Worm (Caenorhabditis elegans) whole organism, L1 larva: Measurements from ENCODE around the gene pars-1.

Experiments used
- C16A3.4 ChIP-seq: fragments of 150-350 bp; optimal IDR thresholded peaks from 2 replicates; lab custom pipeline; 2014; ENCODE audit warnings: missing biosample characterization, missing genetic modification characterization
- C34B4.2 ChIP-seq: sonication (generic microtip); optimal IDR thresholded peaks from 2 replicates; lab custom pipeline; 2017; ENCODE audit warnings: mild to moderate bottlenecking, missing genetic modification characterization, missing compliant biosample characterization
- aha-1 ChIP-seq: fragments of 150-350 bp; optimal IDR thresholded peaks from 2 replicates; lab custom pipeline; 2014; ENCODE audit warnings: missing biosample characterization, missing genetic modification characterization
- alr-1 ChIP-seq: fragments of 200-800 bp; sonication (Bioruptor generic); optimal IDR thresholded peaks from 2 replicates; lab custom pipeline; 2018; ENCODE audit warnings: borderline replicate concordance, mild to moderate bottlenecking, missing genetic modification characterization, missing compliant biosample characterization
- ceh-63 ChIP-seq: fragments of 200-800 bp; sonication (Bioruptor generic); optimal IDR thresholded peaks from 2 replicates; lab custom pipeline; 2018; ENCODE audit warnings: mild to moderate bottlenecking, missing genetic modification characterization, missing compliant biosample characterization
- ceh-8 ChIP-seq: fragments of 200-800 bp; sonication (Bioruptor generic); optimal IDR thresholded peaks from 2 replicates; lab custom pipeline; 2018; ENCODE audit warnings: mild to moderate bottlenecking, missing genetic modification characterization, moderate library complexity, missing compliant biosample characterization
- ceh-82 ChIP-seq, 3 experiments: fragments of 150-350 bp in 1 of 3; sonication (generic microtip) in 2 of 3; optimal IDR thresholded peaks; 2 replicates each; lab custom pipeline; 2014 to 2017; ENCODE audit warnings: missing biosample characterization in 3 of 3, missing genetic modification characterization in 3 of 3
- ceh-88 ChIP-seq: fragments of 200-800 bp; sonication (Bioruptor generic); IDR thresholded peaks from 2 replicates; pipeline ENCODE4 v1.3.6; 2022; ENCODE audit warnings: missing genetic modification characterization, missing compliant biosample characterization
- ceh-90 ChIP-seq: sonication (generic microtip); optimal IDR thresholded peaks from 2 replicates; lab custom pipeline; 2016; ENCODE audit warnings: missing genetic modification characterization, missing compliant biosample characterization
- dpl-1 ChIP-seq, 3 experiments: fragments of 150-350 bp in 2 of 3; sonication (generic microtip) in 1 of 3; optimal IDR thresholded peaks; 2 replicates each; lab custom pipeline; 2014 to 2017; ENCODE audit warnings: missing biosample characterization in 3 of 3, missing genetic modification characterization in 3 of 3, missing genetic modification reagents in 3 of 3
- dsc-1 ChIP-seq: sonication (generic microtip); optimal IDR thresholded peaks from 2 replicates; lab custom pipeline; 2016; ENCODE audit warnings: mild to moderate bottlenecking, missing genetic modification characterization, missing compliant biosample characterization
- efl-1 ChIP-seq, 4 experiments: fragments of 150-350 bp; optimal IDR thresholded peaks in 3 of 4; peaks in 1 of 4; 1 replicate in 1 of 4; 2 replicates in 3 of 4; lab custom pipeline; 2014; ENCODE audit warnings: missing biosample characterization in 2 of 4, missing genetic modification characterization in 2 of 4, missing genetic modification reagents in 2 of 4
- efl-3 ChIP-seq: fragments of 200-800 bp; sonication (Bioruptor generic); optimal IDR thresholded peaks from 2 replicates; lab custom pipeline; 2018; ENCODE audit warnings: mild to moderate bottlenecking, missing genetic modification characterization, missing compliant biosample characterization
- egl-13 ChIP-seq: sonication (generic microtip); optimal IDR thresholded peaks from 2 replicates; lab custom pipeline; 2016; ENCODE audit warnings: missing genotype, missing genetic modification reagents, missing genetic modification characterization, missing compliant biosample characterization
- elt-3 ChIP-seq, 6 experiments: fragments of 150-350 bp in 1 of 6; sonication (generic microtip); optimal IDR thresholded peaks; 2 replicates each; lab custom pipeline; 2017 to 2018; ENCODE audit warnings: missing biosample characterization in 6 of 6, missing genetic modification characterization in 6 of 6, inconsistent platforms in 1 of 6
- ets-5 ChIP-seq: fragments of 200-800 bp; sonication (Bioruptor generic); IDR thresholded peaks from 2 replicates; pipeline ENCODE4 v1.3.6; 2022; ENCODE audit warnings: missing genetic modification characterization, missing compliant biosample characterization
- fkh-4 ChIP-seq: sonication (generic microtip); optimal IDR thresholded peaks from 2 replicates; lab custom pipeline; 2016; ENCODE audit warnings: missing compliant biosample characterization, missing genetic modification characterization, borderline replicate concordance
- fos-1 ChIP-seq: fragments of 150-350 bp; optimal IDR thresholded peaks from 2 replicates; lab custom pipeline; 2014; ENCODE audit warnings: missing biosample characterization, missing genetic modification characterization
- grh-1 ChIP-seq: fragments of 200-800 bp; sonication (Bioruptor generic); IDR thresholded peaks from 2 replicates; pipeline ENCODE4 v1.3.6; 2022; ENCODE audit warnings: missing genetic modification reagents, missing genetic modification characterization, missing compliant biosample characterization
- hpl-2 ChIP-seq: fragments of 150-350 bp; optimal IDR thresholded peaks from 2 replicates; lab custom pipeline; 2014; ENCODE audit warnings: missing biosample characterization, missing genetic modification reagents, missing genetic modification characterization
- isw-1 ChIP-seq: fragments of 200-800 bp; sonication (Bioruptor generic); IDR thresholded peaks from 2 replicates; pipeline ENCODE4 v1.3.6; 2022; ENCODE audit warnings: missing genetic modification characterization, missing compliant biosample characterization
- jun-1 ChIP-seq: fragments of 150-350 bp; optimal IDR thresholded peaks from 2 replicates; lab custom pipeline; 2014; ENCODE audit warnings: missing biosample characterization, missing genetic modification reagents, missing genetic modification characterization
- lin-15B ChIP-seq: fragments of 150-350 bp; sonication (generic microtip); optimal IDR thresholded peaks from 3 replicates; lab custom pipeline; 2014; ENCODE audit warnings: missing biosample characterization, missing genetic modification characterization
- lin-35 ChIP-seq, 2 experiments: fragments of 150-350 bp; optimal IDR thresholded peaks; 2 replicates each; lab custom pipeline; 2014; ENCODE audit warnings: missing biosample characterization in 2 of 2, missing genetic modification characterization in 2 of 2, missing genetic modification reagents in 2 of 2
- lir-3 ChIP-seq: sonication (generic microtip); optimal IDR thresholded peaks from 2 replicates; lab custom pipeline; 2016; ENCODE audit warnings: mild to moderate bottlenecking, missing genetic modification characterization, moderate library complexity, missing compliant biosample characterization; ENCODE audit not compliant: poor library complexity
- lsy-2 ChIP-seq, 2 experiments: fragments of 150-350 bp; optimal IDR thresholded peaks; 2 replicates each; lab custom pipeline; 2014; ENCODE audit warnings: missing biosample characterization in 2 of 2, missing genetic modification characterization in 2 of 2
- mab-9 ChIP-seq: fragments of 200-800 bp; sonication (Bioruptor generic); IDR thresholded peaks from 2 replicates; pipeline ENCODE4 v1.3.6; 2022; ENCODE audit warnings: missing genetic modification reagents, missing genetic modification characterization, missing compliant biosample characterization
- mdl-1 ChIP-seq, 2 experiments: fragments of 150-350 bp; optimal IDR thresholded peaks; 2 replicates each; lab custom pipeline; 2014 to 2017; ENCODE audit warnings: missing biosample characterization in 2 of 2, missing genetic modification characterization in 2 of 2, inconsistent platforms in 1 of 2
- mef-2 ChIP-seq: fragments of 150-350 bp; optimal IDR thresholded peaks from 2 replicates; lab custom pipeline; 2014; ENCODE audit warnings: missing biosample characterization, missing genetic modification characterization
- mep-1 ChIP-seq: fragments of 150-350 bp; optimal IDR thresholded peaks from 2 replicates; lab custom pipeline; 2014; ENCODE audit warnings: missing biosample characterization, missing genetic modification characterization
- nhr-19 ChIP-seq: fragments of 200-800 bp; sonication (Bioruptor generic); conservative IDR thresholded peaks from 2 replicates; pipeline ENCODE4 v1.3.6; 2022; ENCODE audit warnings: missing genetic modification characterization, missing compliant biosample characterization
- nhr-20 ChIP-seq: sonication (generic microtip); optimal IDR thresholded peaks from 2 replicates; lab custom pipeline; 2016; ENCODE audit warnings: mild to moderate bottlenecking, missing genetic modification characterization, missing compliant biosample characterization
- nhr-28 ChIP-seq: fragments of 150-350 bp; optimal IDR thresholded peaks from 2 replicates; lab custom pipeline; 2014; ENCODE audit warnings: missing biosample characterization, missing genetic modification characterization
- nhr-47 ChIP-seq: sonication (generic microtip); optimal IDR thresholded peaks from 2 replicates; lab custom pipeline; 2016; ENCODE audit warnings: mild to moderate bottlenecking, missing genetic modification characterization, moderate library complexity, missing compliant biosample characterization
- nhr-76 ChIP-seq: sonication (generic microtip); optimal IDR thresholded peaks from 2 replicates; lab custom pipeline; 2017; ENCODE audit warnings: missing biosample characterization, missing genetic modification characterization
- nhr-77 ChIP-seq: fragments of 150-350 bp; optimal IDR thresholded peaks from 2 replicates; lab custom pipeline; 2014; ENCODE audit warnings: missing biosample characterization, missing genetic modification characterization
- nhr-84 ChIP-seq: sonication (generic microtip); optimal IDR thresholded peaks from 2 replicates; lab custom pipeline; 2017; ENCODE audit warnings: missing biosample characterization, missing genetic modification characterization
- nhr-85 ChIP-seq: sonication (generic microtip); peaks from one replicate; lab custom pipeline; 2016; ENCODE audit warnings: missing genetic modification characterization, inconsistent platforms, missing compliant biosample characterization
- pag-3 ChIP-seq: sonication (generic microtip); optimal IDR thresholded peaks from 2 replicates; lab custom pipeline; 2017; ENCODE audit warnings: missing genetic modification characterization, mild to moderate bottlenecking, missing compliant biosample characterization, antibody characterized with exemption, borderline replicate concordance; ENCODE audit not compliant: insufficient read depth
- pqm-1 ChIP-seq: sonication (generic microtip); optimal IDR thresholded peaks from 3 replicates; lab custom pipeline; 2017; ENCODE audit warnings: missing biosample characterization, missing genetic modification characterization
- skn-1 ChIP-seq: fragments of 150-350 bp; optimal IDR thresholded peaks from 2 replicates; lab custom pipeline; 2014; ENCODE audit warnings: missing biosample characterization, missing genetic modification characterization
- snu-23 ChIP-seq: sonication (generic microtip); optimal IDR thresholded peaks from 2 replicates; lab custom pipeline; 2016; ENCODE audit warnings: missing genetic modification characterization, missing compliant biosample characterization
- tlp-1 ChIP-seq: fragments of 150-350 bp; optimal IDR thresholded peaks from 2 replicates; lab custom pipeline; 2014; ENCODE audit warnings: missing biosample characterization, missing genetic modification characterization
- unc-130 ChIP-seq: fragments of 150-350 bp; optimal IDR thresholded peaks from 2 replicates; lab custom pipeline; 2017; ENCODE audit warnings: missing biosample characterization, missing genetic modification characterization, inconsistent platforms
- unc-98 ChIP-seq: fragments of 200-800 bp; sonication (Bioruptor generic); IDR thresholded peaks from 2 replicates; pipeline ENCODE4 v1.3.6; 2022; ENCODE audit warnings: missing genetic modification characterization, missing compliant biosample characterization
- xbp-1 ChIP-seq: sonication (generic microtip); optimal IDR thresholded peaks from 2 replicates; lab custom pipeline; 2016; ENCODE audit warnings: missing genetic modification characterization, missing compliant biosample characterization
- zag-1 ChIP-seq: fragments of 150-350 bp; optimal IDR thresholded peaks from 2 replicates; lab custom pipeline; 2014; ENCODE audit warnings: missing biosample characterization, missing genetic modification characterization
- zip-4 ChIP-seq: fragments of 200-800 bp; sonication (Bioruptor generic); optimal IDR thresholded peaks from 2 replicates; lab custom pipeline; 2018; ENCODE audit warnings: mild to moderate bottlenecking, missing genetic modification characterization, moderate library complexity, missing compliant biosample characterization
- ztf-4 ChIP-seq: fragments of 150-350 bp; optimal IDR thresholded peaks from 2 replicates; lab custom pipeline; 2014; ENCODE audit warnings: missing biosample characterization, missing genetic modification characterization

pars-1 gene

DNA sequence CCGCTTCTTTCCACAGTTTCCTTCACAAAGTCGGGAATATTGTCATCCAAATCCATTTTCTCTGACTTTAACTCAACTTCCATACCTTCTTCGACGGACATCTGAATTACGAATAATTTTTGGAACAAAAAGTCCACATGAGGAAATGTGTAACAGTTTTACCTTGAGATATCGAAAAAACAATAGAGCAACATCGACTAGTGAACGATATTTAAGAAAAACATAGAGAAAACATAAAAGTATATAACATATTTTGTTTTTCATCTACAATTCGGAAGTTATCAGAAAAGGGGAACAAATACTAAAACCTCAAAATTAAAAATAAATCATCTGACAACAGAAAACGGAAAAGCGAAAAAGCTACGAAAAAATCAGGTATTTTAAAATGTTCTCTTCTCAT is 6.0 kb upstream of the pars-1 start, which contains the start of gene adr-2:
Gene adr-2 (minus strand): TSS at position 101 of the 400 bp plus-strand sequence.
- TF ChIP-seq nhr-47 = no peak
- no peak for TF ChIP-seq efl-1 (optimal IDR thresholded peaks at IDR 0.05; lab: Kevin White, UChicago)
- no peak for TF ChIP-seq efl-1 (GFP tag; optimal IDR thresholded peaks at IDR 0.05 in 1 of 2; lab: Kevin White, UChicago)
- TF ChIP-seq nhr-28 = no peak
- TF ChIP-seq skn-1 (tag; lab: Kevin White, UChicago) = no peak
- TF ChIP-seq jun-1 (tag; lab: Kevin White, UChicago) = no peak
- no peak for TF ChIP-seq zag-1 (tag; lab: Kevin White, UChicago)
- TF ChIP-seq dpl-1 (GFP tag; optimal IDR thresholded peaks at IDR 0.05; lab: Kevin White, UChicago) = no peak
- no peak for TF ChIP-seq grh-1 (GFP tag; lab: Robert Waterston, UW)
- no peak for TF ChIP-seq lin-15B (tag; lab: Kevin White, UChicago)
- no peak for TF ChIP-seq lin-35 (GFP tag; optimal IDR thresholded peaks at IDR 0.05; lab: Kevin White, UChicago)
- no peak for TF ChIP-seq unc-130 (tag; lab: Kevin White, UChicago)
- TF ChIP-seq fkh-4 (tag; lab: Kevin White, UChicago) = no peak
- no peak for TF ChIP-seq lir-3 (tag; lab: Kevin White, UChicago)
- no peak for TF ChIP-seq ceh-88
- no peak for TF ChIP-seq C16A3.4 (tag; lab: Kevin White, UChicago)
- no peak for TF ChIP-seq hpl-2
- TF ChIP-seq efl-3 (GFP tag; lab: Kevin White, UChicago) = no peak
- TF ChIP-seq dsc-1 (tag; lab: Kevin White, UChicago) = no peak

DNA sequence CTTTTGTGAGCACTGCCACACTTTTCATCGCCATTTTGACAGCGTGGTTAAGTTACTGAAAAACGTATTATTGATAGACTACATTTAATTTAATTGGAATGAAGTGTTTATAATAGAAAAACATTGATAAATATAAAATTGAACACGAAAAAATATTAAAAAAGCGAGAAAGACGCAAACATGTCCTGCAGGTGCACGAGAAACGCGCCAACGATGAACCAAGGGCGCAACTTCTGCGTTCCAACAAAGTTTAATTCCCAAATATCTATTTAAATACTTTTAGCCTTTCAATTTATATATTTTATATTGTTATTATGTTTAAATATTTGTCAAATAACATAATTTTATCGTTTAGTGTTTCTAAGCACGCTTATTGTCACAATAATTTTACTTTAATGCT is 4.7 kb upstream of the pars-1 start, which contains the start of gene ndus-8:
Gene ndus-8 (minus strand): TSS at position 55 of the 400 bp plus-strand sequence.
- TF ChIP-seq hpl-2 (peak; percentile 57), tlp-1 (tag; lab: Kevin White, UChicago) (no peak), egl-13 (tag; lab: Kevin White, UChicago) (peak; percentile 18), ceh-82 (tag; optimal IDR thresholded peaks at IDR 0.05; lab: Kevin White, UChicago) (peak in 2 of 3 experiments; percentile 47 to 77), snu-23 (GFP tag; lab: Kevin White, UChicago) (peak; percentile 85), nhr-28 (no peak), fos-1 (tag; lab: Kevin White, UChicago) (no peak), ceh-63 (GFP tag; lab: Kevin White, UChicago) (no peak), xbp-1 (peak; percentile 74), skn-1 (tag; lab: Kevin White, UChicago) (peak; percentile 57), alr-1 (tag; lab: Kevin White, UChicago) (no peak), ceh-8 (GFP tag; lab: Kevin White, UChicago) (no peak), lin-35 (GFP tag; optimal IDR thresholded peaks at IDR 0.05; lab: Kevin White, UChicago) (peak; percentile 77 to 80), elt-3 (tag; optimal IDR thresholded peaks at IDR 0.05; lab: Kevin White, UChicago) (peak in 1 of 6 experiments; percentile 53), mdl-1 (tag; optimal IDR thresholded peaks at IDR 0.05; lab: Kevin White, UChicago) (peak in 1 of 2 experiments; percentile 57), ceh-88 (no peak), efl-3 (GFP tag; lab: Kevin White, UChicago) (no peak), nhr-77 (no peak), ceh-90 (tag; lab: Kevin White, UChicago) (no peak), nhr-76 (tag; lab: Kevin White, UChicago) (no peak), efl-1 (optimal IDR thresholded peaks at IDR 0.05; lab: Kevin White, UChicago) (peak; percentile 65 to 81), efl-1 (GFP tag; optimal IDR thresholded peaks at IDR 0.05 in 1 of 2; lab: Kevin White, UChicago) (peak; percentile 73 to 96), unc-130 (tag; lab: Kevin White, UChicago) (peak; percentile 90), ztf-4 (tag; lab: Kevin White, UChicago) (no peak), isw-1 (GFP tag; lab: Robert Waterston, UW) (peak; percentile 37), mep-1 (tag; lab: Kevin White, UChicago) (peak; percentile 95), zag-1 (tag; lab: Kevin White, UChicago) (no peak), unc-98 (GFP tag; lab: Robert Waterston, UW) (no peak), pqm-1 (tag; lab: Kevin White, UChicago) (no peak), dpl-1 (GFP tag; optimal IDR thresholded peaks at IDR 0.05; lab: Kevin White, UChicago) (peak; percentile 60 to 79 (median 79)), aha-1 (tag; lab: Kevin White, UChicago) (no peak), lsy-2 (tag; optimal IDR thresholded peaks at IDR 0.05; lab: Kevin White, UChicago) (peak; percentile 87 to 90), zip-4 (peak; percentile 35), ets-5 (GFP tag; lab: Robert Waterston, UW) (no peak), nhr-19 (GFP tag; lab: Robert Waterston, UW) (peak; percentile 84), mab-9 (GFP tag; lab: Robert Waterston, UW) (no peak), nhr-85 (peak; percentile 68), pag-3 (tag; lab: Kevin White, UChicago) (no peak), mef-2 (tag; lab: Kevin White, UChicago) (no peak), nhr-20 (peak; percentile 81), C34B4.2 (tag; lab: Kevin White, UChicago) (no peak), nhr-84 (tag; lab: Kevin White, UChicago) (no peak)
